Worm (Caenorhabditis elegans) whole organism, L2 larva: Measurements from ENCODE around the gene sre-10.

Source experiments
- elt-1 ChIP-seq: fragments of 150-350 bp; optimal IDR thresholded peaks from 2 replicates; lab custom pipeline; 2014; ENCODE audit warnings: missing biosample characterization, missing genetic modification characterization
- unc-55 ChIP-seq: fragments of 150-350 bp; sonication (generic microtip); optimal IDR thresholded peaks from 3 replicates; lab custom pipeline; 2014; ENCODE audit warnings: missing biosample characterization, missing genetic modification reagents, missing genetic modification characterization

DNA sequence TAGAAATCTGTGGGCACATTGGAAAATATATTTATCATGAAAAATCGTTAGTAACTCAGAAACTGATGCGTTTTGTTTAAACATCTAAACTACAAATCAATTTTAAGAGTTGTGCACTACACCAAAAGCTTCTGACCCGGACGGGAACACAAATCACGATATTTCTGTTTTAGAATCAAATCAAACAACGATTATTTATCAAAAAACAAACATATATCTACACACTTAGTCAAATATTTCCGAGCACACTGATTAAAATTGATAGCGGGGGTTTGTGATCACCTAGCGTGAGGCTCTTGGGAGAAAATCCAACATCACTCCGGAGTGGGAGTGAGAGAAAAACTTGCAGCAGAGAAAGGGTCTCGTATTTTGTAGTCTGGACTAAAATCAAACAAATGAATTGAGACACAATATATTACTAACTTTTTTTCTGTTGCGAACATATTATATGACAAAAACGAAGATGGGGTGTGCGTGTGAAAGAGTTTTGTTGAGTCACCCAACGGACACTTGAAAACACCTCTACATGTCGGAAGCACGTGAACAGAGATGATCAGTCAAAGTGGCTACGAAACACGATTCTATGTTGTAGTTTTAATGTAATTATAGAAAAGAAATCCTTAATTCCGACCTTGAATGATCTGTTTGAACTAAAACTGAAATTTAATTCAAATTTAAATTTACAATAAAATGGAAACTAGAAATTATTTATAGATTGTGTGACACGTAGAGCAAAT is 36.9 kb upstream of the sre-10 start:
- TF ChIP-seq unc-55 (GFP tag; lab: Kevin White, UChicago) (no peak), elt-1 (tag; lab: Kevin White, UChicago) (no peak)
